Worm (Caenorhabditis elegans): Measurements from ENCODE around the gene ran-5.

ce11 chrII:6045048-6045447, 2.9 kb upstream of the ran-5 start, which contains the start of gene R12C12.5:
- TF ChIP-seq ama-1 (optimal IDR thresholded peaks at IDR 0.05) (no peak), sea-1 (GFP tag; conservative IDR thresholded peaks at IDR 0.05) (no peak), B0310.2 (tag; optimal IDR thresholded peaks at IDR 0.05) (no peak), F13C5.2 (tag; optimal IDR thresholded peaks at IDR 0.05) (no peak), flt-1 (GFP tag; IDR thresholded peaks at IDR 0.05) (no peak)
